Fruit fly (Drosophila melanogaster) whole organism: ENCODE measurements around the gene Acp1.

Source experiments
- CG8478 ChIP-seq: fragments of >200 bp; optimal IDR thresholded peaks from 2 replicates; lab custom pipeline; 2018; ENCODE audit warnings: inconsistent platforms
- EcR ChIP-seq, 2 experiments: fragments of >200 bp; optimal IDR thresholded peaks; 2 replicates each; lab custom pipeline; 2017; ENCODE audit warnings: missing biosample characterization in 2 of 2, missing genetic modification characterization in 2 of 2, missing genetic modification reagents in 2 of 2
- usp ChIP-seq: fragments of >200 bp; optimal IDR thresholded peaks from 2 replicates; lab custom pipeline; 2017; ENCODE audit warnings: missing biosample characterization, missing genetic modification characterization, mixed read lengths

DNA sequence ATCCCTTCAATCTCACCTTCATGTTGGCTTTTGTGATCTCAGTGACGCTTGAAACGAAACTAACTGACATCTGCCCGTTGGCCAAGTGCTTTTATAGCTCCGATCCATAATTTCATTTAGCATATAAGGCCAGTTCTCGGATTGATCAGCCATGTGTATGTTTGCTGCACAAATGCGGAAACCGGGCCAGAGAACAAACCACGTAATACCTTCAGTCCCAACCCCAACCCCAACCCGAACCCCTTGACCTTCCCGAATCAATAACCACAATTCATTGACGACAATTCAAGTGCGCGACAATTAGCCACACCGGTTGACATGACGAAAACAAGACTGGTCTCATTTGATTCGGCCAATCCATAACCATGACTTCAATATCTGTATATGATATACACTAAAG, 11.7 kb upstream of the Acp1 start, which contains the start of gene CG7203:
- no peak for TF ChIP-seq usp (GFP tag; lab: Kevin White, UChicago)
- TF ChIP-seq EcR (GFP tag; optimal IDR thresholded peaks at IDR 0.05; lab: Kevin White, UChicago), result no peak
- TF ChIP-seq CG8478 (lab: Kevin White, UChicago), result no peak
